Worm (Caenorhabditis elegans): Measurements from ENCODE around the gene rpi-2.

Gene rpi-2

DNA sequence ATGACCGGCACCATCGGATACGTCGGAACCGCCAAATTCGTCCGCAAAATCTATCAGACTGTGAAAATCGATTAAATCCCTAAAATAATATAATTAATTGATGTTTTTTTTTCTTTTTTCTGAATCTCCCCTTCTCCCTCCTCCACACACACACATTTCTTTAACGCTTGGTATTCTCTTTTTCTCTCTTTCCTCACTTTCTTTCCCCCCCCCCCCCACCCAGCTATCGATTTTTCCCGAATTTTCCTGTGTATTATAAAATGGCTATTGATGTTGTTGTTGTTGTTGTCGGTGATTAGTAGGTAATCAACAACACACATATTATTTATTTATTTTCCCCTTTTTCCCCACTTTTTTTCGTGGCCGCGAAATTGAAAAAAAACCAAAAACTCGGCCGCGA, 40.2 kb downstream of the rpi-2 start:
- TF ChIP-seq unc-62 (GFP tag; optimal IDR thresholded peaks at IDR 0.05) (no peak), zag-1 (tag; optimal IDR thresholded peaks at IDR 0.05) (no peak), nhr-25 (tag; optimal IDR thresholded peaks at IDR 0.05) (no peak), skn-1 (tag; optimal IDR thresholded peaks at IDR 0.05) (no peak), fos-1 (tag; optimal IDR thresholded peaks at IDR 0.05) (no peak), Y55F3AM.14 (GFP tag; optimal IDR thresholded peaks at IDR 0.05) (no peak), R02D3.7 (tag; optimal IDR thresholded peaks at IDR 0.05) (no peak), crh-2 (tag; optimal IDR thresholded peaks at IDR 0.05) (no peak), ztf-11 (tag; optimal IDR thresholded peaks at IDR 0.05) (no peak), peb-1 (tag; optimal IDR thresholded peaks at IDR 0.05) (no peak), sma-3 (GFP tag; optimal IDR thresholded peaks at IDR 0.05) (no peak), nhr-12 (tag; optimal IDR thresholded peaks at IDR 0.05) (no peak), F13H6.1 (tag; optimal IDR thresholded peaks at IDR 0.05) (no peak), lin-11 (tag; optimal IDR thresholded peaks at IDR 0.05) (no peak), ceh-16 (tag; optimal IDR thresholded peaks at IDR 0.05) (no peak)

DNA sequence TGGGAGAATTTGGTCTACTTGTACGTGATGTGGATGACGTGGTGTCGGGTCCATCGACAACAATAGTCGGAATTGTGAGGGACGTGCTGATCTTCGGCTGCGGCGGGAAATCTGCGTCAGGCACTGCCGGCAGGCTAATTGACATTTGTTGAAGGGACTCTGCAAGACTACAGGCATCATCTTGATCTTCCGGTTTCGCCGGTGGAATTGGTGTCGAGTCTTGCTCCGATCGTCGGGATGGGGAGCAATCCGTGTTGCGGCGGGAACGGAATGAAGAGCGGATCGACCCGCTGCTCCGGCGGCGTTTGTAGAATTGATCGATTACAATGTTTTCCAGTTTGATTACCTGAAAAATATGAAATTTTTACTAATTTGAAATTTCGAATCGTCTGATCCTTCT, 41.4 kb downstream of the rpi-2 start:
- TF ChIP-seq Y55F3AM.14 (GFP tag; optimal IDR thresholded peaks at IDR 0.05) (no peak), lin-11 (tag; optimal IDR thresholded peaks at IDR 0.05) (no peak), lin-13 (GFP tag; optimal IDR thresholded peaks at IDR 0.05) (no peak), R02D3.7 (tag; optimal IDR thresholded peaks at IDR 0.05) (no peak), nhr-237 (tag; optimal IDR thresholded peaks at IDR 0.05) (no peak), mdl-1 (tag; optimal IDR thresholded peaks at IDR 0.05) (no peak), ZK546.5 (tag; optimal IDR thresholded peaks at IDR 0.05) (no peak), egl-27 (tag; optimal IDR thresholded peaks at IDR 0.05) (no peak), ceh-82 (tag; optimal IDR thresholded peaks at IDR 0.05) (no peak), unc-39 (tag; optimal IDR thresholded peaks at IDR 0.05) (no peak)

DNA sequence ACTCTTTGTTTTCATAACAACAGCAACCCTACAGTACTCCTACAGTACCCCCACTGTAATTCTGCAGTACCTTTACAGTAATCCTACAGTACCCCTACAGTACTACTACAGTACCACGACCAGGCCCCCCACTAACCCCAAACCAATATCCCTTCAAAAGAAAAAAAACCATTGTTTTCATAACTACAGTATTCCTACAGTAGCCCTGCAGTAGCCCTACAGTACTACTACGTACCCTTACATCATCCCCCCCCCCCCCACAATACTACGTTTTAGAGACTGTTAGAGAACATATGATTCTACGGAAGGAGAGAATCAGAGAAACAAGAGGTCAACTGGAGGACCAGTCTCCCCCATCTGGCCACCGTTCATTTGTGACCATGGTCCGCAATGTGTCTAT, 42.4 kb downstream of the rpi-2 start, which contains the start of gene Y41D4A.3:
Gene Y41D4A.3, plus strand, starts transcription at position 301 of the 400 bp plus-strand sequence.
- no peak for TF ChIP-seq unc-39 (tag; optimal IDR thresholded peaks at IDR 0.05)
- TF ChIP-seq sma-3 (GFP tag; optimal IDR thresholded peaks at IDR 0.05), result no peak
- TF ChIP-seq nhr-77 (tag; optimal IDR thresholded peaks at IDR 0.05), result no peak
- TF ChIP-seq sem-4 (tag; optimal IDR thresholded peaks at IDR 0.05), result no peak
- no peak for TF ChIP-seq nhr-23 (tag; optimal IDR thresholded peaks at IDR 0.05)
- no peak for TF ChIP-seq unc-55 (GFP tag; optimal IDR thresholded peaks at IDR 0.05)
- no peak for TF ChIP-seq skn-1 (tag; optimal IDR thresholded peaks at IDR 0.05)
- no peak for TF ChIP-seq gmeb-1 (tag; optimal IDR thresholded peaks at IDR 0.05)
- no peak for TF ChIP-seq nhr-25 (tag; optimal IDR thresholded peaks at IDR 0.05)
- no peak for TF ChIP-seq nhr-10 (tag; optimal IDR thresholded peaks at IDR 0.05)
- TF ChIP-seq zag-1 (tag; optimal IDR thresholded peaks at IDR 0.05), result no peak
- no peak for TF ChIP-seq lin-13 (GFP tag; optimal IDR thresholded peaks at IDR 0.05)

DNA sequence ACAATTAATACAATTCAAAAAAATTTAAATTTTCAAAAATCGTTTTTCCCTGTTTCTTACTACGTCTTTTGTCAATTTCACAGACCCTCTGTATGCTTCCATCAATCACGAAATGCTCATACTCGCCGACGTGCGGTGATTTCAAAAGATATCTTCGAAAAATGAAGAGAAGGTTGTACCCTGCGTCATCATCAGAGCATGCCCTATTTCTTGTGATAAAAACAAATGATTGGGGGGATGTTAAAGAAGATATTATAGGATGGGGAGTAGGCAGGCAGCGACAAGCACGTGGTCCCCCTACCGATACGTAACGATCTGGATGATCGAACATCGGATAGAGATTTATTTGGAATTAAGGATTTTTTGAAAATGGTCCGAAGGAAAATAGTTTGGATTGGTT, 47.5 kb downstream of the rpi-2 start:
- no peak for TF ChIP-seq gmeb-1 (tag; optimal IDR thresholded peaks at IDR 0.05)
- peak; percentile 52 for TF ChIP-seq nhr-129 (tag; optimal IDR thresholded peaks at IDR 0.05)
- no peak for TF ChIP-seq ceh-82 (tag; optimal IDR thresholded peaks at IDR 0.05)
- no peak for TF ChIP-seq nhr-237 (tag; optimal IDR thresholded peaks at IDR 0.05)
- TF ChIP-seq lsy-2 (tag; optimal IDR thresholded peaks at IDR 0.05), result peak in 1 of 2 experiments; percentile 20
- peak; percentile 17 for TF ChIP-seq C34F6.9 (tag; optimal IDR thresholded peaks at IDR 0.05)

DNA sequence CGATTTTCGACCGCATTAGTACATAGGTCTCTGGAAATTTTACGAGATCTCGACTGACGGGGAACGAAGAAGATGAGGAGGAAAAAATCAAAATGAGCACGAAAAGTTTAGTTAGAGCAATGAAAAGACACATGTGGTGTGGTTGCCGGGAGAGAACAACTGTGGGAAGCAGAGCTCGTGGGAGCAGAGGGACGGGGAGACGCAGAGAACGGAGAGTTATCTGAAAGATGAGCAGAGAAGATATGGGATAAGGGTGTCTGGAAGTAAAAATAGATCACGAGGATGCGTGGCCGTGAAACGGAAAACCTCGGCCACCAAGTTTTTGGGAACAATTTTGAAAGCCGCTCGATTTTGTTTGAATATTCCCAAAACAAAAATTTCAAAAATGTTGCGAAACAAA, 50.5 kb downstream of the rpi-2 start, which contains the start of gene Y41D4A.7:
Gene Y41D4A.7, minus strand, starts transcription at position 18 of the 400 bp plus-strand sequence.
- TF ChIP-seq lsy-2 (tag; optimal IDR thresholded peaks at IDR 0.05) (peak in 1 of 2 experiments; percentile 26), nhr-129 (tag; optimal IDR thresholded peaks at IDR 0.05) (peak; percentile 50), C34F6.9 (tag; optimal IDR thresholded peaks at IDR 0.05) (peak; percentile 22), F13H6.1 (tag; optimal IDR thresholded peaks at IDR 0.05) (peak; percentile 49), mab-5 (tag; optimal IDR thresholded peaks at IDR 0.05) (no peak)

DNA sequence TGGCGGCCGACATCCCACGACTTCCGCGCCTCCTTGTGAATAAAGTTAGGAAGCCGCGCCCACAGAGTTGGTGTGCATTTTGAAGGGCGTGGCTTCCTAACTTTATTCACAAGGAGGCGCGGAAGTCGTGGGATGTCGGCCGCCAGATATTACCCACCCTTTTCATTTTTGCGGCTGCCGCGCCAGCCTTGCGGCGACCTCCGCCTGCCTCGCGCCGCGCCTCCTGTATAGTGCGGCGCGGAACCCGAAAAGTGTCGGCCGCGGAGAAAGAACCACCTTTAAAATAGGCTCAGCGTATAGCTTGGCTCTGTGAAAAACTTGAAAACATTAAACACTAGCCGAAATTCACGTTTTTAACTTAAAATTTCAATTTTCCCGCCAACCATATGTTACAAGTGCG, 52.4 kb downstream of the rpi-2 start:
- TF ChIP-seq lin-13 (GFP tag; optimal IDR thresholded peaks at IDR 0.05) (no peak), nhr-237 (tag; optimal IDR thresholded peaks at IDR 0.05) (no peak), Y55F3AM.14 (GFP tag; optimal IDR thresholded peaks at IDR 0.05) (no peak), fos-1 (tag; optimal IDR thresholded peaks at IDR 0.05) (no peak), lin-11 (tag; optimal IDR thresholded peaks at IDR 0.05) (no peak), nhr-10 (tag; optimal IDR thresholded peaks at IDR 0.05) (no peak), unc-62 (GFP tag; optimal IDR thresholded peaks at IDR 0.05) (no peak), crh-2 (tag; optimal IDR thresholded peaks at IDR 0.05) (no peak)
